Fruit fly (Drosophila melanogaster): ENCODE results near the gene Tbh.
A peak's percentile ranks its signal among the peaks of the same experiment; 100 is the strongest.

dm6 chrX:8057837-8058445 is 62.4 kb downstream of the Tbh start:
- TF ChIP-seq psq (optimal IDR thresholded peaks at IDR 0.05): no peak
- no peak for TF ChIP-seq pan (optimal IDR thresholded peaks at IDR 0.05)
- no peak for TF ChIP-seq usp (GFP tag; optimal IDR thresholded peaks at IDR 0.05)
- no peak for TF ChIP-seq EcR (GFP tag; optimal IDR thresholded peaks at IDR 0.05)
- peak; percentile 40 for TF ChIP-seq Dll (optimal IDR thresholded peaks at IDR 0.05)
- TF ChIP-seq CG8478 (optimal IDR thresholded peaks at IDR 0.05): no peak

All from whole organism.